Fruit fly (Drosophila melanogaster) whole organism, embryonic: Measurements from ENCODE around the gene CG10576.
A peak's percentile ranks its signal among the peaks of the same experiment; 100 is the strongest.

ENCODE experiments used
- Adf1 ChIP-seq: fragments of 200-800 bp; sonication (Bioruptor generic); IDR thresholded peaks from 2 replicates; pipeline ENCODE4 v1.3.6; 2022; ENCODE audit warnings: missing biosample characterization, missing genetic modification characterization
- Asciz ChIP-seq: fragments of 200-800 bp; sonication (Bioruptor generic); optimal IDR thresholded peaks from 2 replicates; lab custom pipeline; 2017; ENCODE audit warnings: missing biosample characterization, mild to moderate bottlenecking, missing genetic modification characterization, missing genetic modification reagents
- Awh ChIP-seq: fragments of 200-800 bp; sonication (Bioruptor generic); IDR thresholded peaks from 2 replicates; pipeline ENCODE4, ENCODE4 v1.3.6; 2022; ENCODE audit warnings: missing biosample characterization, missing genetic modification characterization
- B-H1 ChIP-seq: fragments of 200-800 bp; sonication (Bioruptor generic); IDR thresholded peaks from 3 replicates; pipeline ENCODE4 v1.3.6; 2022; ENCODE audit warnings: missing biosample characterization, missing genetic modification characterization
- BEAF-32 ChIP-seq: fragments of 200-800 bp; sonication (Bioruptor generic); optimal IDR thresholded peaks from 3 replicates; lab custom pipeline; 2017; ENCODE audit warnings: missing biosample characterization, missing genetic modification characterization, mild to moderate bottlenecking, moderate library complexity, missing genetic modification reagents
- Bdp1 ChIP-seq: fragments of 200-800 bp; sonication (Bioruptor generic); optimal IDR thresholded peaks from 3 replicates; lab custom pipeline; 2016; ENCODE audit warnings: missing biosample characterization, missing genetic modification characterization
- CG1024 ChIP-seq: fragments of 200-800 bp; sonication (Bioruptor generic); IDR thresholded peaks from 2 replicates; pipeline ENCODE4 v1.3.6; 2022; ENCODE audit warnings: missing biosample characterization, missing genetic modification characterization
- CG10267 ChIP-seq: fragments of 200-800 bp; sonication (Bioruptor generic); optimal IDR thresholded peaks from 2 replicates; lab custom pipeline; 2018; ENCODE audit warnings: missing biosample characterization, mild to moderate bottlenecking, missing genetic modification characterization, moderate library complexity
- CG11456 ChIP-seq: fragments of 200-800 bp; sonication (Bioruptor generic); IDR thresholded peaks from 3 replicates; pipeline ENCODE4 v1.3.6; 2022; ENCODE audit warnings: missing biosample characterization, missing genetic modification characterization
- CG11695 ChIP-seq: fragments of 200-800 bp; sonication (Bioruptor generic); IDR thresholded peaks from 3 replicates; pipeline ENCODE4 v1.3.6; 2022; ENCODE audit warnings: missing biosample characterization, missing genetic modification characterization
- CG13624 ChIP-seq: fragments of 200-800 bp; sonication (Bioruptor generic); optimal IDR thresholded peaks from 2 replicates; lab custom pipeline; 2016; ENCODE audit warnings: missing biosample characterization, missing genetic modification characterization
- CG15011 ChIP-seq: fragments of 200-800 bp; sonication (Bioruptor generic); optimal IDR thresholded peaks from 3 replicates; lab custom pipeline; 2018; ENCODE audit warnings: missing biosample characterization, mild to moderate bottlenecking, missing genetic modification characterization
- CG17802 ChIP-seq: fragments of 200-800 bp; sonication (Bioruptor generic); optimal IDR thresholded peaks from 2 replicates; lab custom pipeline; 2018; ENCODE audit warnings: missing biosample characterization, mild to moderate bottlenecking, missing genetic modification characterization, moderate library complexity
- CG18476 ChIP-seq: fragments of 200-800 bp; sonication (Bioruptor generic); optimal IDR thresholded peaks from 2 replicates; lab custom pipeline; 2016; ENCODE audit warnings: missing biosample characterization, mild to moderate bottlenecking, missing genetic modification characterization
- CG4820 ChIP-seq: fragments of 200-800 bp; sonication (Bioruptor generic); optimal IDR thresholded peaks from 3 replicates; lab custom pipeline; 2016; ENCODE audit warnings: missing biosample characterization, missing genetic modification characterization
- CG5180 ChIP-seq: fragments of 200-800 bp; sonication (Bioruptor generic); optimal IDR thresholded peaks from 3 replicates; lab custom pipeline; 2017; ENCODE audit warnings: missing biosample characterization, missing genetic modification characterization, mild to moderate bottlenecking, moderate library complexity, missing genetic modification reagents
- CG5245 ChIP-seq: fragments of 200-800 bp; sonication (Bioruptor generic); optimal IDR thresholded peaks from 3 replicates; lab custom pipeline; 2016; ENCODE audit warnings: missing biosample characterization, missing genetic modification characterization
- CG6272 ChIP-seq: fragments of 200-800 bp; sonication (Bioruptor generic); IDR thresholded peaks from 2 replicates; pipeline ENCODE4 v1.3.6; 2022; ENCODE audit warnings: missing biosample characterization, missing genetic modification characterization
- CG6854 ChIP-seq: fragments of 200-800 bp; sonication (Bioruptor generic); optimal IDR thresholded peaks from 3 replicates; lab custom pipeline; 2017; ENCODE audit warnings: missing biosample characterization, mild to moderate bottlenecking, missing genetic modification characterization
- CG7271 ChIP-seq: fragments of 200-800 bp; sonication (Bioruptor generic); optimal IDR thresholded peaks from 2 replicates; lab custom pipeline; 2018; ENCODE audit warnings: missing biosample characterization, mild to moderate bottlenecking, missing genetic modification characterization, moderate library complexity
- CG8290 ChIP-seq, 3 experiments: fragments of 200-800 bp; sonication (Bioruptor generic); optimal IDR thresholded peaks; 2 replicates each; lab custom pipeline; 2016 to 2019; ENCODE audit warnings: missing biosample characterization in 3 of 3, missing genetic modification characterization in 3 of 3, mild to moderate bottlenecking in 2 of 3, moderate library complexity in 1 of 3
- CG9215 ChIP-seq: fragments of 200-800 bp; sonication (Bioruptor generic); IDR thresholded peaks from 2 replicates; pipeline ENCODE4 v1.3.6; 2022; ENCODE audit warnings: missing biosample characterization, missing genetic modification characterization
- CG9817 ChIP-seq: fragments of 200-800 bp; sonication (Bioruptor generic); optimal IDR thresholded peaks from 2 replicates; lab custom pipeline; 2018; ENCODE audit warnings: missing biosample characterization, mild to moderate bottlenecking, missing genetic modification characterization, moderate library complexity
- CG9876 ChIP-seq: fragments of 200-800 bp; sonication (Bioruptor generic); optimal IDR thresholded peaks from 2 replicates; lab custom pipeline; 2016; ENCODE audit warnings: missing biosample characterization, missing genetic modification characterization
- D ChIP-seq, 2 experiments: fragments of 200-800 bp in 1 of 2; fragments of >200 bp in 1 of 2; sonication (Bioruptor generic) in 1 of 2; optimal IDR thresholded peaks; 2 replicates in 1 of 2; 3 replicates in 1 of 2; lab custom pipeline; 2017; ENCODE audit warnings: mild to moderate bottlenecking in 1 of 2, missing biosample characterization in 1 of 2, missing genetic modification characterization in 1 of 2, missing genetic modification reagents in 1 of 2
- Dfd ChIP-seq, 2 experiments: fragments of >200 bp; optimal IDR thresholded peaks; 2 replicates each; lab custom pipeline; 2017; ENCODE audit warnings: missing biosample characterization in 2 of 2, missing genetic modification characterization in 2 of 2
- E2f2 ChIP-seq: fragments of 200-800 bp; sonication (Bioruptor generic); IDR thresholded peaks from 2 replicates; pipeline ENCODE4 v1.3.6; 2022; ENCODE audit warnings: missing biosample characterization, missing genetic modification characterization
- Ets97D ChIP-seq: fragments of 200-800 bp; sonication (Bioruptor generic); optimal IDR thresholded peaks from 3 replicates; lab custom pipeline; 2016; ENCODE audit warnings: missing biosample characterization, missing genetic modification characterization
- Fer2 ChIP-seq: fragments of 200-800 bp; sonication (Bioruptor generic); optimal IDR thresholded peaks from 2 replicates; lab custom pipeline; 2018; ENCODE audit warnings: missing biosample characterization, mild to moderate bottlenecking, missing genetic modification characterization, moderate library complexity
- HHEX ChIP-seq: fragments of 200-800 bp; sonication (Bioruptor generic); optimal IDR thresholded peaks from 3 replicates; lab custom pipeline; 2017; ENCODE audit warnings: missing biosample characterization, mild to moderate bottlenecking, missing genetic modification characterization, missing genetic modification reagents
- Kr ChIP-seq: fragments of 200-800 bp; sonication (Bioruptor generic); optimal IDR thresholded peaks from 2 replicates; lab custom pipeline; 2017; ENCODE audit warnings: missing biosample characterization, mild to moderate bottlenecking, missing genetic modification characterization
- NfI ChIP-seq: fragments of 200-800 bp; sonication (Bioruptor generic); optimal IDR thresholded peaks from 3 replicates; lab custom pipeline; 2018; ENCODE audit warnings: missing biosample characterization, mild to moderate bottlenecking, missing genetic modification characterization, moderate library complexity
- Oli ChIP-seq: fragments of 200-800 bp; sonication (Bioruptor generic); optimal IDR thresholded peaks from 2 replicates; lab custom pipeline; 2018; ENCODE audit warnings: missing biosample characterization, mild to moderate bottlenecking, missing genetic modification characterization, moderate library complexity
- Opbp ChIP-seq: fragments of 200-800 bp; sonication (Bioruptor generic); IDR thresholded peaks from 3 replicates; pipeline ENCODE4 v1.3.6; 2022; ENCODE audit warnings: missing biosample characterization, missing genetic modification characterization; ENCODE audit not compliant: partially characterized antibody
- Sry-δ ChIP-seq: fragments of 200-800 bp; sonication (Bioruptor generic); optimal IDR thresholded peaks from 2 replicates; lab custom pipeline; 2016; ENCODE audit warnings: missing biosample characterization, missing genetic modification characterization
- az2 ChIP-seq: fragments of 200-800 bp; sonication (Bioruptor generic); optimal IDR thresholded peaks from 3 replicates; lab custom pipeline; 2016; ENCODE audit warnings: missing biosample characterization, missing genetic modification characterization
- bbx ChIP-seq: fragments of 200-800 bp; sonication (Bioruptor generic); IDR thresholded peaks from 2 replicates; pipeline ENCODE4 v1.3.6; 2022; ENCODE audit warnings: missing biosample characterization, missing genetic modification characterization; ENCODE audit not compliant: partially characterized antibody
- cad ChIP-seq: fragments of >200 bp; optimal IDR thresholded peaks from 2 replicates; lab custom pipeline; 2017; ENCODE audit warnings: missing biosample characterization, missing genetic modification characterization
- chm ChIP-seq: fragments of 200-800 bp; sonication (Bioruptor generic); IDR thresholded peaks from 2 replicates; pipeline ENCODE4 v1.3.6; 2022; ENCODE audit warnings: missing biosample characterization, missing genetic modification characterization
- emc ChIP-seq: fragments of 200-800 bp; sonication (Bioruptor generic); optimal IDR thresholded peaks from 2 replicates; lab custom pipeline; 2016; ENCODE audit warnings: missing biosample characterization, missing genetic modification characterization
- eyg ChIP-seq: fragments of 200-800 bp; sonication (Bioruptor generic); optimal IDR thresholded peaks from 3 replicates; lab custom pipeline; 2016; ENCODE audit warnings: missing biosample characterization, missing genetic modification characterization
- ftz-f1 ChIP-seq: fragments of 200-800 bp; sonication (Bioruptor generic); optimal IDR thresholded peaks from 2 replicates; lab custom pipeline; 2016; ENCODE audit warnings: missing biosample characterization, missing genetic modification characterization
- gsb ChIP-seq: fragments of 200-800 bp; sonication (Bioruptor generic); IDR thresholded peaks from 2 replicates; pipeline ENCODE4 v1.3.6; 2022; ENCODE audit warnings: missing biosample characterization, missing genetic modification characterization
- nau ChIP-seq: fragments of 200-800 bp; sonication (Bioruptor generic); optimal IDR thresholded peaks from 3 replicates; lab custom pipeline; 2017; ENCODE audit warnings: missing biosample characterization, mild to moderate bottlenecking, missing genetic modification characterization, missing genetic modification reagents
- pnt ChIP-seq: fragments of 200-800 bp; sonication (Bioruptor generic); optimal IDR thresholded peaks from 3 replicates; lab custom pipeline; 2016; ENCODE audit warnings: missing biosample characterization, missing genetic modification characterization
- pros ChIP-seq: fragments of 200-800 bp; sonication (Bioruptor generic); optimal IDR thresholded peaks from 3 replicates; lab custom pipeline; 2019; ENCODE audit warnings: missing biosample characterization, mild to moderate bottlenecking, missing genetic modification characterization, moderate library complexity
- ro ChIP-seq: fragments of 200-800 bp; sonication (Bioruptor generic); IDR thresholded peaks from 2 replicates; pipeline ENCODE4 v1.3.6; 2022; ENCODE audit warnings: missing biosample characterization, missing genetic modification characterization
- sc ChIP-seq, 3 experiments: fragments of >200 bp in 2 of 3; fragments of 200-800 bp in 1 of 3; sonication (Bioruptor generic) in 1 of 3; optimal IDR thresholded peaks; 2 replicates in 2 of 3; 3 replicates in 1 of 3; lab custom pipeline; 2017; ENCODE audit warnings: mild to moderate bottlenecking in 1 of 3, missing biosample characterization in 1 of 3, missing genetic modification characterization in 1 of 3, missing genetic modification reagents in 1 of 3
- unpg ChIP-seq: fragments of 200-800 bp; sonication (Bioruptor generic); optimal IDR thresholded peaks from 3 replicates; lab custom pipeline; 2018; ENCODE audit warnings: missing biosample characterization, mild to moderate bottlenecking, missing genetic modification characterization, moderate library complexity
- wek ChIP-seq: fragments of 200-800 bp; sonication (Bioruptor generic); optimal IDR thresholded peaks from 3 replicates; lab custom pipeline; 2018; ENCODE audit warnings: missing biosample characterization, mild to moderate bottlenecking, missing genetic modification characterization, moderate library complexity

The CG10576 gene

dm6 chr3L:5793967-5794366, 28.5 kb upstream of the CG10576 start, which contains the start of gene Bre1 (continued):
- peak; percentile 82 for TF ChIP-seq Sry-δ (GFP tag; lab: Kevin White, UChicago)
- no peak for TF ChIP-seq Asciz (GFP tag; lab: Kevin White, UChicago)
- no peak for TF ChIP-seq unpg (GFP tag; lab: Kevin White, UChicago)
- no peak for TF ChIP-seq sc (optimal IDR thresholded peaks at IDR 0.05; lab: Kevin White, UChicago)
- no peak for TF ChIP-seq sc (GFP tag; optimal IDR thresholded peaks at IDR 0.05; lab: Kevin White, UChicago)
- no peak for TF ChIP-seq CG1024 (GFP tag; lab: Robert Waterston, UW)
- no peak for TF ChIP-seq CG6854 (GFP tag; lab: Kevin White, UChicago)
- no peak for TF ChIP-seq emc (GFP tag; lab: Kevin White, UChicago)
- no peak for TF ChIP-seq CG4820 (GFP tag; lab: Kevin White, UChicago)
- TF ChIP-seq Ets97D (GFP tag; lab: Kevin White, UChicago): peak; percentile 73
- TF ChIP-seq CG5245: no peak
- no peak for TF ChIP-seq eyg (GFP tag; lab: Kevin White, UChicago)
- no peak for TF ChIP-seq HHEX (GFP tag; lab: Kevin White, UChicago)
- TF ChIP-seq D (optimal IDR thresholded peaks at IDR 0.05; lab: Kevin White, UChicago): no peak
- no peak for TF ChIP-seq D (GFP tag; optimal IDR thresholded peaks at IDR 0.05; lab: Kevin White, UChicago)
- no peak for TF ChIP-seq CG7271 (tag; lab: Kevin White, UChicago)
- no peak for TF ChIP-seq CG11456 (GFP tag; lab: Robert Waterston, UW)
- TF ChIP-seq CG9817 (tag; lab: Kevin White, UChicago): no peak
- TF ChIP-seq B-H1 (GFP tag; lab: Robert Waterston, UW): no peak
- no peak for TF ChIP-seq CG9215
- no peak for TF ChIP-seq Fer2 (tag; lab: Kevin White, UChicago)
- TF ChIP-seq CG10267: peak; percentile 71
- peak; percentile 84 for TF ChIP-seq BEAF-32
- no peak for TF ChIP-seq Kr
- no peak for TF ChIP-seq CG9876 (GFP tag; lab: Kevin White, UChicago)
- no peak for TF ChIP-seq gsb (GFP tag; lab: Robert Waterston, UW)
- no peak for TF ChIP-seq Adf1 (GFP tag; lab: Robert Waterston, UW)
- no peak for TF ChIP-seq ftz-f1
- peak; percentile 85 for TF ChIP-seq bbx (GFP tag; lab: Robert Waterston, UW)
- no peak for TF ChIP-seq Dfd (GFP tag; optimal IDR thresholded peaks at IDR 0.05; lab: Kevin White, UChicago)
- TF ChIP-seq pnt (GFP tag; lab: Kevin White, UChicago): no peak
- no peak for TF ChIP-seq chm (GFP tag; lab: Robert Waterston, UW)
- TF ChIP-seq NfI (GFP tag; lab: Kevin White, UChicago): no peak
- no peak for TF ChIP-seq Bdp1 (GFP tag; lab: Kevin White, UChicago)
- no peak for TF ChIP-seq pros (GFP tag; lab: Kevin White, UChicago)
- no peak for TF ChIP-seq CG15011 (GFP tag; lab: Kevin White, UChicago)
- TF ChIP-seq CG8290 (GFP tag; optimal IDR thresholded peaks at IDR 0.05; lab: Kevin White, UChicago): no peak
- TF ChIP-seq CG8290 (tag; optimal IDR thresholded peaks at IDR 0.05; lab: Kevin White, UChicago): no peak
- TF ChIP-seq CG11695: no peak
- TF ChIP-seq cad: no peak
- no peak for TF ChIP-seq CG6272 (GFP tag; lab: Robert Waterston, UW)
- no peak for TF ChIP-seq nau (GFP tag; lab: Kevin White, UChicago)
- TF ChIP-seq az2 (GFP tag; lab: Kevin White, UChicago): no peak
- no peak for TF ChIP-seq CG5180 (GFP tag; lab: Kevin White, UChicago)
- no peak for TF ChIP-seq CG13624 (GFP tag; lab: Kevin White, UChicago)
- TF ChIP-seq Awh: no peak
- TF ChIP-seq E2f2 (GFP tag; lab: Robert Waterston, UW): peak; percentile 97
- TF ChIP-seq CG18476 (GFP tag; lab: Kevin White, UChicago): no peak
- TF ChIP-seq wek (GFP tag; lab: Kevin White, UChicago): no peak
- no peak for TF ChIP-seq Oli
- peak; percentile 82 for TF ChIP-seq Opbp
- TF ChIP-seq CG17802 (tag; lab: Kevin White, UChicago): no peak
- no peak for TF ChIP-seq ro (GFP tag; lab: Robert Waterston, UW)
